Worm (Caenorhabditis elegans): ENCODE results near the gene C55A6.4.

The C55A6.4 gene

DNA sequence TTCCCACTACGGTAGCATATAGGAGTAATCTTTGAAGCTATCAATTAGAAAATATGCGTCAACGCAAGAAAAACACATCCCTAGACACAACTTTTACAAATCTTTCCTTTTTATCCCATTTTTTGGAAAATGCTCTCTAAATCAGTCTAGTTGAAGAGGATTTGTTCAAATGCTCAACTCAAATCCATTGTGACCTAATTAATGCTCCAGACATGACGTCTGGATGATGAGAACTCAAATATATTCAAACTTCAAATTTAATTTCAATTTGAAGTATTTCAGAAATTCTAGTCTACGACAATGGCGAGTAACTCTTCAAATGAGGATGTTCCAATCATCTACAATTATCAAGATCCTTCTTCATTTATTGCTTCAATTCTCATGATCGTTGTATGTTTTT is 34.7 kb upstream of the C55A6.4 start, which contains the start of gene srx-85:
TSS of gene srx-85 (plus strand) at position 301 of the 400 bp plus-strand sequence.
- TF ChIP-seq nhr-77 (tag; optimal IDR thresholded peaks at IDR 0.05) (no peak), elt-1 (tag; optimal IDR thresholded peaks at IDR 0.05) (no peak), pqm-1 (tag; optimal IDR thresholded peaks at IDR 0.05) (no peak), lsy-12 (tag; optimal IDR thresholded peaks at IDR 0.05) (no peak), jun-1 (tag; optimal IDR thresholded peaks at IDR 0.05) (no peak), zag-1 (tag; optimal IDR thresholded peaks at IDR 0.05) (no peak), nfya-1 (tag; optimal IDR thresholded peaks at IDR 0.05; ENCODE audit: insufficient read depth) (no peak), hmg-11 (tag; optimal IDR thresholded peaks at IDR 0.05) (no peak), elt-3 (tag; optimal IDR thresholded peaks at IDR 0.05) (no peak), ztf-4 (tag; optimal IDR thresholded peaks at IDR 0.05) (no peak)

- TF ChIP-seq elt-2 (tag; optimal IDR thresholded peaks at IDR 0.05), result peak; percentile 79
- peak; percentile 4 for TF ChIP-seq elt-1 (tag; optimal IDR thresholded peaks at IDR 0.05)
- no peak for TF ChIP-seq fkh-10 (GFP tag; optimal IDR thresholded peaks at IDR 0.05)
- TF ChIP-seq eor-1 (tag; optimal IDR thresholded peaks at IDR 0.05), result no peak
- no peak for TF ChIP-seq nhr-67 (tag; optimal IDR thresholded peaks at IDR 0.05)
- TF ChIP-seq nhr-237 (tag; optimal IDR thresholded peaks at IDR 0.05), result no peak
- peak; percentile 15 for TF ChIP-seq nhr-43 (tag; optimal IDR thresholded peaks at IDR 0.05; ENCODE audit: poor library complexity, severe bottlenecking)
- no peak for TF ChIP-seq ztf-4 (tag; optimal IDR thresholded peaks at IDR 0.05)
- peak; percentile 89 for TF ChIP-seq nhr-25 (tag; optimal IDR thresholded peaks at IDR 0.05)
- TF ChIP-seq pha-4 (tag; optimal IDR thresholded peaks at IDR 0.05), result peak; percentile 82
- peak; percentile 2 for TF ChIP-seq egl-5 (tag; optimal IDR thresholded peaks at IDR 0.05)
- TF ChIP-seq nfya-1 (tag; optimal IDR thresholded peaks at IDR 0.05; ENCODE audit: insufficient read depth), result peak; percentile 68
- peak; percentile 6 for TF ChIP-seq snpc-4 (tag; optimal IDR thresholded peaks at IDR 0.05)
- TF ChIP-seq lin-39 (tag; optimal IDR thresholded peaks at IDR 0.05), result peak; percentile 18
- peak; percentile 1 for TF ChIP-seq skn-1 (tag; optimal IDR thresholded peaks at IDR 0.05)
- TF ChIP-seq ama-1 (optimal IDR thresholded peaks at IDR 0.05), result no peak
- peak; percentile 34 for TF ChIP-seq pqm-1 (tag; optimal IDR thresholded peaks at IDR 0.05)
- TF ChIP-seq mdl-1 (tag; optimal IDR thresholded peaks at IDR 0.05), result peak; percentile 75
Measured at ce11 chrV:11548914-11549406, 31.3 kb upstream of the C55A6.4 start, which contains the start of the genes F38B7.17 and F38B7.3. TSS of gene F38B7.17 (minus strand) at chrV:11548964. TSS of gene F38B7.3 (plus strand) at chrV:11549107.

ce11 chrV:11546795-11547194 is 29.1 kb upstream of the C55A6.4 start, which contains the start of gene F38B7.11:
TSS of gene F38B7.11 (plus strand) at chrV:11547095.
- no peak for TF ChIP-seq elt-3 (tag; optimal IDR thresholded peaks at IDR 0.05)
- TF ChIP-seq nhr-11 (tag; optimal IDR thresholded peaks at IDR 0.05), result no peak
- no peak for TF ChIP-seq lin-15B (tag; optimal IDR thresholded peaks at IDR 0.05)

DNA sequence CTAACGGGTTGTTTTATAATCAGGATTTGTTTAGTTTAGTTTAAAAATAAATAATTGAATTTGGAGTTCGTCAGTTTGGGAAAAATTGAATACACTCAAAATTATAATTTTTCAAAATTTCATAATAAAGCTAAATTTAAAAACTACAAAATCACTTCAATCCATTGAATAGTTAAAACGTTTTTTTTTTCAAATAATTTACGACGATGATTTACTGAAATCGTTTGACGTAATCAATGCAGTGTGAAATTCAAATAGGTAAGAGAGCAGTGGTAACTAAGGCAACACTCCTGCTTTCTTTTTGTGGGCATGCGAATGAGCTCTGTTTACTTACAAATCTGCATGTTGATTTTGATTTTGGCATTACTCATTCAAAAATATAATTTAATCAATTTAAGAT is 27.5 kb upstream of the C55A6.4 start, which contains the start of gene F38B7.10:
TSS of gene F38B7.10 (plus strand) at position 301 of the 400 bp plus-strand sequence.
- no peak for TF ChIP-seq jun-1 (tag; optimal IDR thresholded peaks at IDR 0.05)
- TF ChIP-seq fkh-10 (GFP tag; optimal IDR thresholded peaks at IDR 0.05), result no peak
- no peak for TF ChIP-seq elt-2 (tag; optimal IDR thresholded peaks at IDR 0.05)
- TF ChIP-seq fkh-2 (tag; optimal IDR thresholded peaks at IDR 0.05), result no peak
- TF ChIP-seq tbx-2 (tag; optimal IDR thresholded peaks at IDR 0.05), result no peak
- no peak for TF ChIP-seq nhr-28 (tag; optimal IDR thresholded peaks at IDR 0.05)
- no peak for TF ChIP-seq ZK546.5 (tag; optimal IDR thresholded peaks at IDR 0.05)
- TF ChIP-seq ztf-4 (tag; optimal IDR thresholded peaks at IDR 0.05), result no peak
- no peak for TF ChIP-seq nhr-25 (tag; optimal IDR thresholded peaks at IDR 0.05)
- TF ChIP-seq egl-5 (tag; optimal IDR thresholded peaks at IDR 0.05), result no peak
- no peak for TF ChIP-seq ama-1 (optimal IDR thresholded peaks at IDR 0.05)
- no peak for TF ChIP-seq mml-1 (tag; optimal IDR thresholded peaks at IDR 0.05)
- TF ChIP-seq fos-1 (tag; optimal IDR thresholded peaks at IDR 0.05), result no peak
- TF ChIP-seq ceh-16 (tag; optimal IDR thresholded peaks at IDR 0.05), result no peak

DNA sequence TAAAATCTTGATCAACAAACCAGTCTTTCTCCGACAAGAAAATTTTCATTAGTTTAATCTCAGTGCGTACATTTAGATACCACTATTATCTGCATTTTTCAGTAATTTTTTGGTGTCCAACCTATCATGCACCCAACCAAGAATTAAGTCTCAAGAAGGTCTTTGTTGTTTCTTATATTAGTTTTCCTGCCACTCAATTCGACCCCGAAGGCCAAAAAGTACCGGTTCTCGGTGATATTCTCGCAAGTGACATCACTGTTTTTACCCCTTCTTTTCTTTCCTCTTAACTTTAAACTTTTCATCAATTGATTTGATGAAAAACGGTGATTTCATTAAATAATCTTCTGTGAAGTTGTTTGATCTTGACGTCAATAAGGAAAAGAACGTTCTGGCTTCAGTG is 25.9 kb upstream of the C55A6.4 start, which contains the start of gene F38B7.2:
TSS of gene F38B7.2 (plus strand) at position 400 of the 400 bp plus-strand sequence.
- TF ChIP-seq ztf-11 (tag; optimal IDR thresholded peaks at IDR 0.05) (no peak), zag-1 (tag; optimal IDR thresholded peaks at IDR 0.05) (no peak), nhr-43 (tag; optimal IDR thresholded peaks at IDR 0.05; ENCODE audit: poor library complexity, severe bottlenecking) (peak; percentile 68), fkh-2 (tag; optimal IDR thresholded peaks at IDR 0.05) (no peak), hmg-11 (tag; optimal IDR thresholded peaks at IDR 0.05) (no peak), nhr-77 (tag; optimal IDR thresholded peaks at IDR 0.05) (no peak), elt-1 (tag; optimal IDR thresholded peaks at IDR 0.05) (peak; percentile 29), nhr-12 (tag; optimal IDR thresholded peaks at IDR 0.05) (no peak), fkh-10 (GFP tag; optimal IDR thresholded peaks at IDR 0.05) (no peak), ceh-16 (tag; optimal IDR thresholded peaks at IDR 0.05) (no peak), fos-1 (tag; optimal IDR thresholded peaks at IDR 0.05) (no peak), ceh-82 (tag; optimal IDR thresholded peaks at IDR 0.05) (no peak), nhr-23 (tag; optimal IDR thresholded peaks at IDR 0.05) (peak; percentile 72), elt-3 (tag; optimal IDR thresholded peaks at IDR 0.05) (no peak), ama-1 (optimal IDR thresholded peaks at IDR 0.05) (no peak), nhr-67 (tag; optimal IDR thresholded peaks at IDR 0.05) (no peak), nfya-1 (tag; optimal IDR thresholded peaks at IDR 0.05; ENCODE audit: insufficient read depth) (peak; percentile 11), egl-27 (tag; optimal IDR thresholded peaks at IDR 0.05) (peak; percentile 28), ztf-4 (tag; optimal IDR thresholded peaks at IDR 0.05) (no peak), skn-1 (tag; optimal IDR thresholded peaks at IDR 0.05) (no peak), nhr-25 (tag; optimal IDR thresholded peaks at IDR 0.05) (peak; percentile 76), aly-2 (tag; optimal IDR thresholded peaks at IDR 0.05) (no peak), lin-39 (tag; optimal IDR thresholded peaks at IDR 0.05) (no peak), R02D3.7 (tag; optimal IDR thresholded peaks at IDR 0.05) (no peak), ceh-28 (tag; optimal IDR thresholded peaks at IDR 0.05) (no peak)
